Worm (Caenorhabditis elegans) whole organism, midembryonic: Measurements from ENCODE around the gene parn-2.
A peak's percentile ranks its signal among the peaks of the same experiment; 100 is the strongest.

Experiments
- T22C8.4 ChIP-seq: fragments of 200-800 bp; sonication (Bioruptor generic); IDR thresholded peaks from 2 replicates; pipeline ENCODE4 v1.3.6; 2022; ENCODE audit warnings: missing genetic modification characterization, missing compliant biosample characterization
- cog-1 ChIP-seq: sonication (generic microtip); optimal IDR thresholded peaks from 2 replicates; lab custom pipeline; 2016; ENCODE audit warnings: missing genetic modification characterization, missing compliant biosample characterization
- flt-1 ChIP-seq: fragments of 200-800 bp; sonication (Bioruptor generic); IDR thresholded peaks from 2 replicates; pipeline ENCODE4 v1.3.6; 2022; ENCODE audit warnings: missing genetic modification characterization, missing compliant biosample characterization
- klf-2 ChIP-seq: fragments of 200-800 bp; sonication (Bioruptor generic); conservative IDR thresholded peaks from 2 replicates; pipeline ENCODE4 v1.3.6; 2022; ENCODE audit warnings: missing genetic modification reagents, missing genetic modification characterization, missing compliant biosample characterization
- med-1 ChIP-seq: sonication (generic microtip); optimal IDR thresholded peaks from 2 replicates; lab custom pipeline; 2017; ENCODE audit warnings: missing genetic modification characterization, mild to moderate bottlenecking, missing compliant biosample characterization, antibody characterized with exemption, missing genetic modification reagents; ENCODE audit not compliant: insufficient read depth
- ref-1 ChIP-seq: fragments of 200-800 bp; sonication (Bioruptor generic); conservative IDR thresholded peaks from 2 replicates; pipeline ENCODE4 v1.3.6; 2022; ENCODE audit warnings: missing genetic modification reagents, missing genetic modification characterization, missing compliant biosample characterization
- tab-1 ChIP-seq: fragments of 200-800 bp; sonication (Bioruptor generic); IDR thresholded peaks from 2 replicates; pipeline ENCODE4 v1.3.6; 2022; ENCODE audit warnings: missing genetic modification characterization, missing compliant biosample characterization
- ztf-23 ChIP-seq: fragments of 200-800 bp; sonication (Bioruptor generic); IDR thresholded peaks from 2 replicates; pipeline ENCODE4 v1.3.6; 2022; ENCODE audit warnings: missing genetic modification reagents, missing genetic modification characterization, missing compliant biosample characterization
- ztf-29 ChIP-seq: fragments of 200-800 bp; sonication (Bioruptor generic); IDR thresholded peaks from 2 replicates; pipeline ENCODE4 v1.3.6; 2022; ENCODE audit warnings: missing genetic modification reagents, missing genetic modification characterization, missing compliant biosample characterization

The parn-2 gene

DNA sequence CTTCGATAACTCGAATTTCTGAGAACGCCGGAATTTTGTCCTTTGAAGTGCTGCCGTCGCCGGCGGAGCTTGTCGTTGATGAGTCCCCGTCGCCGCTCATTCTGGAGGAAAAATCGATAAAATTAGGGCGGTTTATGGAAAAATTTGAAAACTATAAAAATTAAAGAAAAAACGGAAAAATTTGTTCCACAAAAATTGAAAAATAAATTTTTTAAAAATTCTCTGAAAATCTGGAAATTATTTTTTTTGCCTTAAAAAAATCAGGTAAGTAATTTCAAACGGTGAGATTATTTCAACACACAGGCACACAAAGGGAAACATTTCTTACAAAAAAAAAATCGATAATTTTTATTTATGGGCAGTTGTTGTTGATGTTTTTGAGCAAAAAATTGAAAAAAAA, at the start of gene parn-2:
parn-2 (minus strand) TSS at position 101 of the 400 bp plus-strand sequence.
- TF ChIP-seq med-1 (GFP tag; lab: Kevin White, UChicago) (no peak), ztf-29 (no peak), tab-1 (GFP tag; lab: Robert Waterston, UW) (no peak), cog-1 (tag; lab: Kevin White, UChicago) (no peak), ref-1 (GFP tag; lab: Robert Waterston, UW) (no peak), T22C8.4 (GFP tag; lab: Robert Waterston, UW) (no peak), klf-2 (GFP tag; lab: Robert Waterston, UW) (no peak), flt-1 (GFP tag; lab: Robert Waterston, UW) (no peak), ztf-23 (GFP tag; lab: Robert Waterston, UW) (no peak)

DNA sequence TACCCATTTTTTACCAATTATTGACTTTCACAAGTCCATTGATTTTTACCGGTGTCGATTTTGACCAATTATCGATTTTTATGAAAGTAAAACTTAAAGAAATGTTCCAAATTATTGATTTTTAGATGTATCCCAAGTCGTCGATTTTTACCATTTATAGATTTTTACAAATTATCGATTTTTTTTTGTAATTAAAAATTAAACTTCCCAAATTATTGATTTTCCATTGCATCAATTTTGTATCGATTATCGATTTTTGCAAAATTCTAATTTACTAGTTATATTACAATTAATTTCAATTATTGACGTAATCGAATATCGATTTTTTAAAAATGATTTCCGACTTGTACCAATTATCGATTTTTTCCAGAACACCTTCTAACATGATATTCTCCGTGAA, 46.7 kb upstream of the parn-2 start, which contains the start of gene sre-50:
sre-50 (plus strand) TSS at position 384 of the 400 bp plus-strand sequence.
- TF ChIP-seq flt-1 (GFP tag; lab: Robert Waterston, UW) (no peak), ref-1 (GFP tag; lab: Robert Waterston, UW) (no peak), T22C8.4 (GFP tag; lab: Robert Waterston, UW) (peak; percentile 67; the same call in 1 of the 2 replicates)

ce11 chrII:12302354-12302753, 45.9 kb upstream of the parn-2 start, which contains the start of gene C50E10.1:
Gene C50E10.1 (minus strand): TSS chrII:12302454.
- TF ChIP-seq ztf-29 (no peak), klf-2 (GFP tag; lab: Robert Waterston, UW) (no peak), T22C8.4 (GFP tag; lab: Robert Waterston, UW) (no peak), cog-1 (tag; lab: Kevin White, UChicago) (no peak), ztf-23 (GFP tag; lab: Robert Waterston, UW) (no peak), flt-1 (GFP tag; lab: Robert Waterston, UW) (no peak)

- TF ChIP-seq ref-1 (GFP tag; lab: Robert Waterston, UW) (no peak), med-1 (GFP tag; lab: Kevin White, UChicago) (no peak), T22C8.4 (GFP tag; lab: Robert Waterston, UW) (peak; percentile 95), ztf-29 (no peak), ztf-23 (GFP tag; lab: Robert Waterston, UW) (no peak)
These were observed 44.8 kb upstream of the parn-2 start for ce11 chrII:12301233-12301632.

ce11 chrII:12300680-12301079, 44.3 kb upstream of the parn-2 start:
- no peak for TF ChIP-seq tab-1 (GFP tag; lab: Robert Waterston, UW)
- TF ChIP-seq ztf-29, result no peak
- TF ChIP-seq flt-1 (GFP tag; lab: Robert Waterston, UW), result no peak
- TF ChIP-seq cog-1 (tag; lab: Kevin White, UChicago), result no peak
- no peak for TF ChIP-seq klf-2 (GFP tag; lab: Robert Waterston, UW)
- TF ChIP-seq T22C8.4 (GFP tag; lab: Robert Waterston, UW), result peak; percentile 84
- TF ChIP-seq ref-1 (GFP tag; lab: Robert Waterston, UW), result no peak
- no peak for TF ChIP-seq ztf-23 (GFP tag; lab: Robert Waterston, UW)

- TF ChIP-seq ref-1 (GFP tag; lab: Robert Waterston, UW), result no peak
- TF ChIP-seq klf-2 (GFP tag; lab: Robert Waterston, UW), result no peak
- no peak for TF ChIP-seq T22C8.4 (GFP tag; lab: Robert Waterston, UW)
- no peak for TF ChIP-seq ztf-23 (GFP tag; lab: Robert Waterston, UW)
- no peak for TF ChIP-seq ztf-29
- TF ChIP-seq tab-1 (GFP tag; lab: Robert Waterston, UW), result no peak
- no peak for TF ChIP-seq med-1 (GFP tag; lab: Kevin White, UChicago)
- TF ChIP-seq cog-1 (tag; lab: Kevin White, UChicago), result no peak
- TF ChIP-seq flt-1 (GFP tag; lab: Robert Waterston, UW), result no peak
These were observed 40.2 kb upstream of the parn-2 start for ce11 chrII:12296591-12296990.

DNA sequence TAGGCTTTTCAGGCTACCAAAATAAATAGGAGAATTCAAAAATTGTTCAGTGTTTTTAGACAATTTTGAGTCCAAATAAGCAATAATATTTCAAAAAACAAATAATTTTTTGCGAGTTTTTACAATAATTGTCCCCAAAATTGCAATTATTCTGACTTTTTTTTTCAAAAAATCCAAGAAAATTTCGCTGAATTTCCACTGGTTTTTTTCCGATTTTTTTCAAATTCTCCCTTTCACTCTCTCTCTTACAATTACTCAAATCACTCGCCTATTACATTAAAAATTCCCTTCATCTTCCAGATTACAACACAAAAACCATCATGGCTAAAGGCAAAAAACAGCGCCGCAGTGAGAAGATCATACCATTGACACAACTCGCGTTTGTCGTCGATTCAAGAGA, 32.7 kb upstream of the parn-2 start, which contains the start of gene Y57A10A.31:
Y57A10A.31 (plus strand) TSS at position 301 of the 400 bp plus-strand sequence.
- no peak for TF ChIP-seq tab-1 (GFP tag; lab: Robert Waterston, UW)
- no peak for TF ChIP-seq ref-1 (GFP tag; lab: Robert Waterston, UW)
- TF ChIP-seq klf-2 (GFP tag; lab: Robert Waterston, UW), result no peak
- no peak for TF ChIP-seq ztf-23 (GFP tag; lab: Robert Waterston, UW)
- no peak for TF ChIP-seq ztf-29

DNA sequence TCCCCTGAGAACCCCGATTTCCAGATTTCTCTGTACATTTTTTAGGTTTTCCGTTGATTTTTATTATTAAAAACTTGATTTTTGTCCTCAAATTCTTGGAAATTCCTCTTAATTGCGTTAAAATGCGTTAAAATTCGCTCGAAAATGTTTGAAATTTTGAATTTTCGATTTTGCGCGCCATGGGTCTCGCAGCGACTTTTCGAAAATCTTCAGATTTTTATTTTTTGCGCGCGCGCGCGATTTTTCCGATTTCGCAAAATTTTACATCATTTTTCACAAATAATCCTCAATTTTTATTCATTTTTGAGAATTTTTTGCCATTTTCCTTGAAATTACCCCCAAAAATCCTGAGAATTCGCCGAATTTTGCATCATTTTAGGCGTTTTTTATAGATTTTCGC, 27.6 kb upstream of the parn-2 start:
- no peak for TF ChIP-seq tab-1 (GFP tag; lab: Robert Waterston, UW)
- TF ChIP-seq med-1 (GFP tag; lab: Kevin White, UChicago), result no peak
- no peak for TF ChIP-seq ztf-23 (GFP tag; lab: Robert Waterston, UW)
- no peak for TF ChIP-seq klf-2 (GFP tag; lab: Robert Waterston, UW)
- no peak for TF ChIP-seq ztf-29
- TF ChIP-seq cog-1 (tag; lab: Kevin White, UChicago), result no peak
- no peak for TF ChIP-seq flt-1 (GFP tag; lab: Robert Waterston, UW)
- TF ChIP-seq ref-1 (GFP tag; lab: Robert Waterston, UW), result no peak
- TF ChIP-seq T22C8.4 (GFP tag; lab: Robert Waterston, UW), result no peak

ce11 chrII:12280360-12280759, 23.9 kb upstream of the parn-2 start, which contains the start of gene ife-5:
Gene ife-5 (plus strand): TSS chrII:12280660.
- TF ChIP-seq ztf-23 (GFP tag; lab: Robert Waterston, UW) (no peak), ref-1 (GFP tag; lab: Robert Waterston, UW) (no peak), tab-1 (GFP tag; lab: Robert Waterston, UW) (no peak), cog-1 (tag; lab: Kevin White, UChicago) (no peak), med-1 (GFP tag; lab: Kevin White, UChicago) (no peak), ztf-29 (no peak), klf-2 (GFP tag; lab: Robert Waterston, UW) (no peak), T22C8.4 (GFP tag; lab: Robert Waterston, UW) (no peak), flt-1 (GFP tag; lab: Robert Waterston, UW) (no peak)
